Worm (Caenorhabditis elegans) whole organism, L1 larva: ENCODE measurements around the gene Y6E2A.7.

Experiments used
- ama-1 ChIP-seq: fragments of 150-350 bp; optimal IDR thresholded peaks from 2 replicates; lab custom pipeline; 2014
- dsc-1 ChIP-seq: sonication (generic microtip); optimal IDR thresholded peaks from 2 replicates; lab custom pipeline; 2016; ENCODE audit warnings: mild to moderate bottlenecking, missing genetic modification characterization, missing compliant biosample characterization
- fos-1 ChIP-seq: fragments of 150-350 bp; optimal IDR thresholded peaks from 2 replicates; lab custom pipeline; 2014; ENCODE audit warnings: missing biosample characterization, missing genetic modification characterization
- hpl-2 ChIP-seq: fragments of 150-350 bp; optimal IDR thresholded peaks from 2 replicates; lab custom pipeline; 2014; ENCODE audit warnings: missing biosample characterization, missing genetic modification reagents, missing genetic modification characterization
- lin-13 ChIP-seq: fragments of 150-350 bp; optimal IDR thresholded peaks from 2 replicates; lab custom pipeline; 2014; ENCODE audit warnings: missing biosample characterization, missing genetic modification reagents, missing genetic modification characterization
- nhr-237 ChIP-seq: fragments of 150-350 bp; optimal IDR thresholded peaks from 2 replicates; lab custom pipeline; 2014; ENCODE audit warnings: missing biosample characterization, missing genetic modification characterization
- nhr-76 ChIP-seq: sonication (generic microtip); optimal IDR thresholded peaks from 2 replicates; lab custom pipeline; 2017; ENCODE audit warnings: missing biosample characterization, missing genetic modification characterization
- nhr-77 ChIP-seq: fragments of 150-350 bp; optimal IDR thresholded peaks from 2 replicates; lab custom pipeline; 2014; ENCODE audit warnings: missing biosample characterization, missing genetic modification characterization
- snpc-4 ChIP-seq: fragments of 150-350 bp; optimal IDR thresholded peaks from 2 replicates; lab custom pipeline; 2014; ENCODE audit warnings: missing biosample characterization, missing genetic modification characterization
- ztf-11 ChIP-seq, 2 experiments: sonication (generic microtip); optimal IDR thresholded peaks; 2 replicates each; lab custom pipeline; 2016 to 2017; ENCODE audit warnings: missing genetic modification characterization in 2 of 2, missing biosample characterization in 1 of 2, missing compliant biosample characterization in 1 of 2

DNA sequence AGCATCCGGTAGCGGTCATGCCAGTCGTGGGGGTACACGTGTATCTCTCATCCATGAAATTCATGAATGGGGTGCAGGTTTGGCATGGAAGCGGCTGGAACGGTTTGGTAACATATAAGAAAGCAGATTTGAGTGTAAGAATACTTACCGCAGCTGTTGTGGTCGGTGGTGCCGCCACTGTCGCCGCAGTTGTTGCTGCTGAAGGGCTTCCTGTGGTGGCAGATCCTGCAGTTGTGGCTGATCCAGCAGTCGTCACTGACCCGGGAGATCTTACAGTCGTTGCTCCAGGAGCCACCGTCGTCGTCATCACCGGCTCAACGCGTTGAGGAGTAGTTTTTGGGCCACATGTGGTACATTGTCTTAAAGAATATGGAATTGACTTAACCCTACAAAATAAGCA lies 13.3 kb downstream of the Y6E2A.7 start:
- no peak for TF ChIP-seq snpc-4 (tag; lab: Kevin White, UChicago)
- TF ChIP-seq ama-1 (lab: Kevin White, UChicago), result no peak
- no peak for TF ChIP-seq nhr-237 (tag; lab: Kevin White, UChicago)
- TF ChIP-seq nhr-76 (tag; lab: Kevin White, UChicago), result no peak
- no peak for TF ChIP-seq hpl-2 (GFP tag; lab: Kevin White, UChicago)
- no peak for TF ChIP-seq nhr-77
- no peak for TF ChIP-seq lin-13 (GFP tag; lab: Kevin White, UChicago)
- no peak for TF ChIP-seq dsc-1 (tag; lab: Kevin White, UChicago)
- TF ChIP-seq fos-1 (tag; lab: Kevin White, UChicago), result no peak
- TF ChIP-seq ztf-11 (tag; optimal IDR thresholded peaks at IDR 0.05; lab: Kevin White, UChicago), result no peak
